Worm (Caenorhabditis elegans): ENCODE results near the gene T20F7.3.

T20F7.3 gene

DNA sequence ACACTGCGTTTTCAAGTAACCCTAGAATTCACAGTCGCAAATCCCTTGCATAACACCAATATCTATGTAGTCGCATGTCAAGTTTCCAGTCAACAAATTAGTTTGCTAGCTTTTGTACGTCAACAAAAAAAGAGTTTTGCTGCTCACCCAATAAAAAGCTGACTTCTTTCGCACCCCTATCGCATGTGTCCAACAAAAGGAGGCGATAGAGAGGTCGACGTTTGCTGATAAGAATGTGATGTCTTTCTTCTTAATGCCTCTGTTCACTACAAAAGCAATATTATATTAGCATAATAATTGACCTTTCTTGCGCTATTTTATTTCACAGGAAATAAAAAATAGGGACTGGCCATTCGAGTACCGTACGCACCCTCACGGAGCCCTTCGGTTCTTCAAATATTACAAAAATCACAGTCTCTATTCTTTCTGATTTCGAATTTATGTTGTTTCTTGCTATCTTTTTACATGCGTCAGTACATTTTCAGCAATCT is at the start of gene T20F7.3:
T20F7.3 (plus strand) TSS at position 441 of the 491 bp plus-strand sequence.
- TF ChIP-seq ztf-29 (GFP tag; IDR thresholded peaks at IDR 0.05), result no peak
- no peak for TF ChIP-seq ref-1 (GFP tag; conservative IDR thresholded peaks at IDR 0.05)
- no peak for TF ChIP-seq T22C8.4 (GFP tag; IDR thresholded peaks at IDR 0.05)
- no peak for TF ChIP-seq klf-2 (GFP tag; conservative IDR thresholded peaks at IDR 0.05)
- TF ChIP-seq med-1 (GFP tag; optimal IDR thresholded peaks at IDR 0.05; ENCODE audit: insufficient read depth), result no peak
- TF ChIP-seq tab-1 (GFP tag; IDR thresholded peaks at IDR 0.05), result no peak
- TF ChIP-seq flt-1 (GFP tag; IDR thresholded peaks at IDR 0.05), result no peak
- TF ChIP-seq cog-1 (tag; optimal IDR thresholded peaks at IDR 0.05), result no peak
- TF ChIP-seq ztf-23 (GFP tag; IDR thresholded peaks at IDR 0.05), result no peak

DNA sequence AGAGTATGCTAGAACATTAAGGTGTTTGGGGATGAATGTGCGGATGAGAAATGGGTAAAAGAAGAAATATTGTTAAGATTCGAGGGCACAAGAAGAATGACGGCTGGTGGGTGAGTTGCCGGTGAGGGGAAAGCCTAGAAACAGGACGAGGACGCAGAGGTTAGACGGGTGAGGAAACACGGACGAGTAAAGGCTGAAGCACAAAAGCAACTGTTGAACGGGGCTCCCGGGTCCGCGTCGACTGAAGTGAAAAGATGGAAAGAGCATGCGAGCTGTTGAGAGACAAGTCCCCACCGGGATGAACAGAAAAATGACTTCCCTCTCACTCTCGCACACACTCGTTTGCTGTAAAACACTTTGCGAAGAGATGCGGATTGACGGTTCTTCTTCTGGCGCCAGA is 48.2 kb upstream of the T20F7.3 start:
- TF ChIP-seq ztf-29 (GFP tag; IDR thresholded peaks at IDR 0.05), result no peak
- TF ChIP-seq cog-1 (tag; optimal IDR thresholded peaks at IDR 0.05), result no peak
- no peak for TF ChIP-seq ref-1 (GFP tag; conservative IDR thresholded peaks at IDR 0.05)
- no peak for TF ChIP-seq tab-1 (GFP tag; IDR thresholded peaks at IDR 0.05)
- no peak for TF ChIP-seq ztf-23 (GFP tag; IDR thresholded peaks at IDR 0.05)
- no peak for TF ChIP-seq T22C8.4 (GFP tag; IDR thresholded peaks at IDR 0.05)
- no peak for TF ChIP-seq med-1 (GFP tag; optimal IDR thresholded peaks at IDR 0.05; ENCODE audit: insufficient read depth)
- TF ChIP-seq flt-1 (GFP tag; IDR thresholded peaks at IDR 0.05), result no peak
- TF ChIP-seq klf-2 (GFP tag; conservative IDR thresholded peaks at IDR 0.05), result no peak

DNA sequence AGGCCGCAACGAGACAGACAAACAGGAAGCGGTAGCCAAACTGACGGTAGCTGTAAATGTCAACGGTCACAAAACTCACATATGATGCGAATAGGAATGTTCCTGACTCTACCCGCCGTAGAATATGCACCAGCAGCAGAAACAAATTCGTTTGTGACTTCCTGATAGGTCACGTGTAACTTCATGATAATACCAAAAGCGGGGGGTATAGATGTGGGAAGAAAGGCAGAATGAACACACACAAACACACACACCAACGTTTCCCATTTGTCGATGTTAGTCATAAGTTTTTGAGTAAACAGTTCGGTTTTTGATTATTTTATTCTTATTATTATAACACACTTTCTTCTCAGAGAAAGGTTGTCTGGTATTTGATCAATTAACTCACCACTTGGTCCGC is 47.0 kb upstream of the T20F7.3 start:
- TF ChIP-seq cog-1 (tag; optimal IDR thresholded peaks at IDR 0.05) (no peak), flt-1 (GFP tag; IDR thresholded peaks at IDR 0.05) (no peak), med-1 (GFP tag; optimal IDR thresholded peaks at IDR 0.05; ENCODE audit: insufficient read depth) (no peak), ztf-29 (GFP tag; IDR thresholded peaks at IDR 0.05) (no peak)

DNA sequence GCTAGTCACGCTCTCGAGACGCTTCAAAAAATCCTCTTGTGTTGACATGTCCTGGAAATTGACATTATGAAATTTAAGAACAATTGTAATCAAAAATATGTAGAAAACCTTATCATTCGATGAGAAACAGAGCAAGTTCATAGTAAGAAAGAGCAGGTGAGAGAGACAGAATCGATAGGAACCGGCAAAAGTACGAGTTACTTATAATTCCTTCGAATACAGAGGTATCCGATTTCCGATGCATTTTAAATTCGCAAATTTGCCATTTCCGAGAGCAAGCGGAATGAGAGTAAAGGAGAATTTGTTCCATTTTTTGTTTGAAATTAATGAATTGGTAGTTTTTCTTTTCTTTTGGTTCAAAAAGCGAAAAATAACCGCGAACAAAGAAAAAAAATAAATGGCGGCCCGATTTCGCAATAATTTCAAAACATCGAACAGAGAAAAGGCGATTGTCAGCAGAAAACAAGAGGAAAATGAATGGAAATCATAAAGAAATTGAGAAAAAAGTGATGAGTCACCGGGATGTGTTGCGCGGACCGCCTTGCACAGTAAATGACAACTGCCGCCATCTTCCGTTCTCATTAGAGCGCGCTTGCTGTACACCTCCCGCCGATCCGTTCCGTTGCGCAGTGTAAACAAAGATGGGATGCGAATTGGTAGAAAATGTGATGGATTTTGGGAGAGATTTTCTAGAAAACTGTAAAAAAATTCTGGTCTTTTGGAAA is 46.4 kb upstream of the T20F7.3 start, which contains the start of gene cas-1:
cas-1 (minus strand) TSS at position 51 of the 725 bp plus-strand sequence.
- TF ChIP-seq med-1 (GFP tag; optimal IDR thresholded peaks at IDR 0.05; ENCODE audit: insufficient read depth), result no peak
- TF ChIP-seq flt-1 (GFP tag; IDR thresholded peaks at IDR 0.05), result peak; percentile 32; the same call in 1 of the 2 replicates

DNA sequence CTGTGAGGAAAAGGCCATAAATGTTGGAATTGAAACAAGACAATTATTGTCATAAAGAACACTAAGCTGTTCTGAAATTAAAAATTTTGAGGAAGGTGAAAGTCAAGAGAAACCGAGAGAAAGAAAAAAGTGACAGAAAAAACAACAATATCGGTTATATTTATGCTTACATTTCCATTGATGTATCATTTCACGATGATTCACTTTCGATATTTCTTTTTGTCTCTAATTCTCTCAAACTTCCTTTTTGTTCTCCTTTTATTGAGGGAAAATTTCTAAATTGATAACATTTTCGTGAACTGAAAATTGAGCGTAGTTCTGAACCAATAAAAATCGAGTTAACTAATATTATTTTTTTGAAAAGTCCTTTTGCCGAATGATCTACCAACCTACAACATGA is 45.3 kb upstream of the T20F7.3 start:
- no peak for TF ChIP-seq klf-2 (GFP tag; conservative IDR thresholded peaks at IDR 0.05)
- TF ChIP-seq ref-1 (GFP tag; conservative IDR thresholded peaks at IDR 0.05), result no peak

DNA sequence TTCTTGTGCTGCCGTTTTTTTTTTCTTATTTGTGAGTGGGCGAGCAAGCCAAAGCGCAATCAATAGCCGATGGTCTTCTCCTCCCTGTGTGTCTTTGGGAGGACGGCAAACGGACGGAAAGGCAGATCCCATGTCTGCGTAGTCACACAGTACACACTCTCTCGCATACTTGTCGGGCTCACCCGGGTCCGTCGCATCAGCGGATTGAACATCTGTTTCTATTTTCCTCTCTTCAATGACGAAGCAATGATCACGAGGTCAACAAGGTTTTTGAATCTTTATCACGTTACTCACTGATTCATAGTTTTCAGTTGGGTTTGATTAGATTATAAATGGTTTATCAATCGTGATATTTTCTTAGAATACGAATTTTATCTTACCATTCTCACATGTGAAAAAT is 44.7 kb upstream of the T20F7.3 start:
- TF ChIP-seq flt-1 (GFP tag; IDR thresholded peaks at IDR 0.05), result 0 out of 2 replicates have a peak, but pooled peaks have one; percentile 36
- TF ChIP-seq med-1 (GFP tag; optimal IDR thresholded peaks at IDR 0.05; ENCODE audit: insufficient read depth), result no peak

DNA sequence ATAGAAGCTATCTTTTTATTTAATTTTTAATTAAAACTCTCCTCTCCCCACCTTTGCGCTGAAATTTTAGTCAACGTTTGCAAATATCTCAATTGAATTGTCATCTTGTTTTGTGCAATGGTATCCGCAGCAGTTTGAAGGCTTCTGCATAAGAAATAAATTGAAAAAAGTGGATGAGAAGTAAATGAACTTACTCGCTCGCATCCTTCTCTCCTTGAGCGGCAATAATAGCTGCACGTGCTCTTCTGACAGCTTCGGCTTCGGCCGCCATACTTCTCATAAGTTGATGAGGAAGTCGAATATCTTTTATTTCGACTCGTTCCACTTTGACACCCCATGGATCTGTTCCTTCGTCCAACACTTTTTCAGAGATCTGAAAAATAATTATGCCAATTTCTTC is 43.3 kb upstream of the T20F7.3 start:
- TF ChIP-seq ztf-29 (GFP tag; IDR thresholded peaks at IDR 0.05), result no peak
- no peak for TF ChIP-seq ztf-23 (GFP tag; IDR thresholded peaks at IDR 0.05)
- TF ChIP-seq ref-1 (GFP tag; conservative IDR thresholded peaks at IDR 0.05), result no peak
- no peak for TF ChIP-seq med-1 (GFP tag; optimal IDR thresholded peaks at IDR 0.05; ENCODE audit: insufficient read depth)
- TF ChIP-seq klf-2 (GFP tag; conservative IDR thresholded peaks at IDR 0.05), result no peak
- no peak for TF ChIP-seq tab-1 (GFP tag; IDR thresholded peaks at IDR 0.05)
- no peak for TF ChIP-seq cog-1 (tag; optimal IDR thresholded peaks at IDR 0.05)
- TF ChIP-seq T22C8.4 (GFP tag; IDR thresholded peaks at IDR 0.05), result no peak
- no peak for TF ChIP-seq flt-1 (GFP tag; IDR thresholded peaks at IDR 0.05)

DNA sequence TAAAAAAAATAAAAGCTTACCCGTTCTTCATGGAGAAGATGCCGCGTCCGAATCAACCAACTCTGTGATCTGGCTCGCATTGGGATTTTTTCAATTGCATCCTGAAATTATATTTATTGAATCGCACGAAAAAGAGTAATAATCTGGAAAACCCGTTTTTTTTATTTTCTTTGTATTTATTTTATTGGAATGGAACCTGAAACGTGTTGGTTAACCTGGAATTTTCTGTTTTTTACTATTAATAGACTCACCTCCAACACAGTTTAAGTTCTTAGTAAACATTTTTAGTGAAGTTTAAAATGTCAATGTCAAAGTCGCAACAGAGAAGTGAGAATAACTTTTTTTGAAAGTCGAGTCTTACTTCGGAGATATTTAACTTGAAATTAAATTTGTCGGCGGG is 41.9 kb upstream of the T20F7.3 start:
- TF ChIP-seq cog-1 (tag; optimal IDR thresholded peaks at IDR 0.05) (no peak), tab-1 (GFP tag; IDR thresholded peaks at IDR 0.05) (no peak), ztf-29 (GFP tag; IDR thresholded peaks at IDR 0.05) (no peak), klf-2 (GFP tag; conservative IDR thresholded peaks at IDR 0.05) (no peak), med-1 (GFP tag; optimal IDR thresholded peaks at IDR 0.05; ENCODE audit: insufficient read depth) (no peak), ref-1 (GFP tag; conservative IDR thresholded peaks at IDR 0.05) (no peak), ztf-23 (GFP tag; IDR thresholded peaks at IDR 0.05) (no peak), T22C8.4 (GFP tag; IDR thresholded peaks at IDR 0.05) (no peak), flt-1 (GFP tag; IDR thresholded peaks at IDR 0.05) (no peak)

DNA sequence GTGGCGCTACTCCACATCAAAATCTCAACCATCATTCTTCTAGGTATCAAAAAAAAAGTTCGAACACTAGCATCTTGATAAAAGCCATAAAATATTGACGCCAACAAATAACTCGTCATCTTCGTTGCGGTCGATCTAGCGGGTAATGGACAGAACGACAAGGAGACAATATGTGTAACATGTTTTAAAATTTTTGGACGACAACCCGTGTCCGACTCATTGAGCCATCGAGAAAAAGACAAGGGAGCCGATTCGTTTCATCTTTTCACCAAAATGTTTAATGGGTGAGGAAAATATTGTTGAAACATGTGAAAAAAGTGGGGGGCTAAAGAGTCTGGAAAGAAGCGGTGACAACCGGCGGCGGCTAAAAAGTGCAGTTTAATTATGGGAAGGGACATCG is 38.7 kb upstream of the T20F7.3 start:
- TF ChIP-seq T22C8.4 (GFP tag; IDR thresholded peaks at IDR 0.05) (no peak), flt-1 (GFP tag; IDR thresholded peaks at IDR 0.05) (no peak), ref-1 (GFP tag; conservative IDR thresholded peaks at IDR 0.05) (no peak), cog-1 (tag; optimal IDR thresholded peaks at IDR 0.05) (no peak), klf-2 (GFP tag; conservative IDR thresholded peaks at IDR 0.05) (no peak), ztf-29 (GFP tag; IDR thresholded peaks at IDR 0.05) (no peak), med-1 (GFP tag; optimal IDR thresholded peaks at IDR 0.05; ENCODE audit: insufficient read depth) (no peak), tab-1 (GFP tag; IDR thresholded peaks at IDR 0.05) (no peak), ztf-23 (GFP tag; IDR thresholded peaks at IDR 0.05) (no peak)

DNA sequence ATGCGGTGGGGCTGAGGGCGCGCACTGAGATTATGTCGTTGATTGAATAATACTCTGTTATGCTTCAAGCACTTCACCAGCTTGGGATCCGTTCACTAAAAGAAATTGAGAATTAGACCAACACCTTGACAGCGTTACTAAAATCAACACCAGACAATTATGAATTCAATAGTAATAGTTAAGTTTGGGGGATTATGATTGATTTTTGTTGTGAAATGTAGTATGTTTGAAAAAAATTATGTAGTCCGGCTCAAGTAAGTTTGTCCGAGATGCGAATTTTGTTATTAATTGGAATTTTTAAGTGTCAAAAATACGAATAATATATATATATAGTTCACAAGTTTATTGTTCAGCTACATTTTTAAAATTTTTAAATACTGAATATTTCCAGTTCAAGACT is 34.8 kb upstream of the T20F7.3 start, which contains the start of gene sto-5:
sto-5 (minus strand) TSS at position 101 of the 400 bp plus-strand sequence.
- TF ChIP-seq ref-1 (GFP tag; conservative IDR thresholded peaks at IDR 0.05) (no peak), tab-1 (GFP tag; IDR thresholded peaks at IDR 0.05) (no peak), ztf-23 (GFP tag; IDR thresholded peaks at IDR 0.05) (no peak), ztf-29 (GFP tag; IDR thresholded peaks at IDR 0.05) (no peak), cog-1 (tag; optimal IDR thresholded peaks at IDR 0.05) (no peak), med-1 (GFP tag; optimal IDR thresholded peaks at IDR 0.05; ENCODE audit: insufficient read depth) (no peak)

Data from whole organism, midembryonic.